Worm (Caenorhabditis elegans) whole organism, L4 larva: ENCODE results near the gene C02G6.3.
A peak's percentile ranks its signal among the peaks of the same experiment; 100 is the strongest.

ENCODE experiments used
- F26F4.8 ChIP-seq: fragments of 200-800 bp; sonication (Bioruptor generic); conservative IDR thresholded peaks from 2 replicates; pipeline ENCODE4 v1.3.6; 2022; ENCODE audit warnings: missing genetic modification characterization, missing compliant biosample characterization
- F44E2.7 ChIP-seq: fragments of 200-800 bp; sonication (Bioruptor generic); IDR thresholded peaks from 2 replicates; pipeline ENCODE4 v2.1.2; 2022; ENCODE audit warnings: missing genetic modification characterization, missing compliant biosample characterization
- F49E8.2 ChIP-seq: sonication (generic microtip); optimal IDR thresholded peaks from 2 replicates; lab custom pipeline; 2016; ENCODE audit warnings: missing compliant biosample characterization, mild to moderate bottlenecking, missing genetic modification characterization, borderline replicate concordance
- T26A8.4 ChIP-seq: fragments of 200-800 bp; sonication (Bioruptor generic); IDR thresholded peaks from 2 replicates; pipeline ENCODE4 v1.3.6; 2022; ENCODE audit warnings: missing genetic modification characterization, missing compliant biosample characterization
- aha-1 ChIP-seq: fragments of 150-350 bp; peaks from one replicate; lab custom pipeline; 2014; ENCODE audit warnings: missing biosample characterization, missing genetic modification characterization
- ceh-28 ChIP-seq: fragments of 150-350 bp; optimal IDR thresholded peaks from 2 replicates; lab custom pipeline; 2014; ENCODE audit warnings: missing biosample characterization, missing genetic modification reagents, missing genetic modification characterization
- ces-1 ChIP-seq: fragments of 150-350 bp; sonication (generic microtip); optimal IDR thresholded peaks from 4 replicates; lab custom pipeline; 2014; ENCODE audit warnings: missing biosample characterization, missing genetic modification reagents, missing genetic modification characterization
- daf-12 ChIP-seq: fragments of 150-350 bp; optimal IDR thresholded peaks from 2 replicates; lab custom pipeline; 2014; ENCODE audit warnings: missing biosample characterization, missing genetic modification reagents, missing genetic modification characterization
- daf-16 ChIP-seq, 3 experiments: sonication (generic microtip); optimal IDR thresholded peaks; 2 replicates each; lab custom pipeline; 2016 to 2017; ENCODE audit warnings: missing genetic modification characterization in 3 of 3, missing genetic modification reagents in 3 of 3, mild to moderate bottlenecking in 2 of 3, missing compliant biosample characterization in 2 of 3, missing biosample characterization in 1 of 3, moderate library complexity in 1 of 3
- daf-8 ChIP-seq: fragments of 200-800 bp; sonication (Bioruptor generic); IDR thresholded peaks from 2 replicates; pipeline ENCODE4 v1.3.6; 2022; ENCODE audit warnings: missing genetic modification characterization, missing compliant biosample characterization
- duxl-1 ChIP-seq: sonication (generic microtip); optimal IDR thresholded peaks from 2 replicates; lab custom pipeline; 2016; ENCODE audit warnings: mild to moderate bottlenecking, missing genetic modification characterization, moderate library complexity, missing compliant biosample characterization; ENCODE audit not compliant: poor library complexity
- dve-1 ChIP-seq: sonication (generic microtip); optimal IDR thresholded peaks from 2 replicates; lab custom pipeline; 2017; ENCODE audit warnings: antibody characterized with exemption, mild to moderate bottlenecking, missing genetic modification characterization, missing compliant biosample characterization; ENCODE audit not compliant: insufficient read depth
- fkh-10 ChIP-seq: fragments of 150-350 bp; optimal IDR thresholded peaks from 2 replicates; lab custom pipeline; 2014; ENCODE audit warnings: missing biosample characterization, missing genetic modification reagents, missing genetic modification characterization
- fos-1 ChIP-seq: fragments of 150-350 bp; optimal IDR thresholded peaks from 2 replicates; lab custom pipeline; 2014; ENCODE audit warnings: missing biosample characterization, missing genetic modification characterization
- gei-8 ChIP-seq: fragments of 200-800 bp; sonication (Bioruptor generic); optimal IDR thresholded peaks from 2 replicates; lab custom pipeline; 2018; ENCODE audit warnings: mild to moderate bottlenecking, missing genetic modification characterization, missing compliant biosample characterization
- hif-1 ChIP-seq, 2 experiments: sonication (generic microtip); optimal IDR thresholded peaks; 2 replicates each; lab custom pipeline; 2016 to 2017; ENCODE audit warnings: missing compliant biosample characterization in 2 of 2, missing genetic modification characterization in 2 of 2, missing genetic modification reagents in 2 of 2, missing genotype in 2 of 2, mild to moderate bottlenecking in 1 of 2
- hmg-1.1 ChIP-seq: fragments of 200-800 bp; sonication (Bioruptor generic); IDR thresholded peaks from 2 replicates; pipeline ENCODE4 v1.3.6; 2022; ENCODE audit warnings: missing genetic modification reagents, missing genetic modification characterization, missing compliant biosample characterization
- lin-1 ChIP-seq: fragments of 200-800 bp; sonication (Bioruptor generic); IDR thresholded peaks from 2 replicates; pipeline ENCODE4 v1.3.6; 2022; ENCODE audit warnings: missing genetic modification reagents, missing genetic modification characterization, missing compliant biosample characterization
- lin-39 ChIP-seq: fragments of 150-350 bp; optimal IDR thresholded peaks from 2 replicates; lab custom pipeline; 2014; ENCODE audit warnings: missing biosample characterization, missing genetic modification reagents, missing genetic modification characterization
- madf-9 ChIP-seq: fragments of 200-800 bp; sonication (Bioruptor generic); conservative IDR thresholded peaks from 2 replicates; pipeline ENCODE4 v1.3.6; 2022; ENCODE audit warnings: missing genetic modification reagents, missing genetic modification characterization, missing compliant biosample characterization
- nhr-10 ChIP-seq: fragments of 150-350 bp; optimal IDR thresholded peaks from 2 replicates; lab custom pipeline; 2014; ENCODE audit warnings: missing biosample characterization, missing genetic modification characterization
- nhr-28 ChIP-seq: fragments of 150-350 bp; optimal IDR thresholded peaks from 2 replicates; lab custom pipeline; 2014; ENCODE audit warnings: missing biosample characterization, missing genetic modification characterization
- nhr-6 ChIP-seq: fragments of 150-350 bp; optimal IDR thresholded peaks from 2 replicates; lab custom pipeline; 2014; ENCODE audit warnings: missing biosample characterization, missing genetic modification characterization
- pqm-1 ChIP-seq: sonication (generic microtip); optimal IDR thresholded peaks from 2 replicates; lab custom pipeline; 2017; ENCODE audit warnings: missing biosample characterization, missing genetic modification characterization
- rbr-2 ChIP-seq: sonication (generic microtip); optimal IDR thresholded peaks from 2 replicates; lab custom pipeline; 2016; ENCODE audit warnings: missing genotype, missing genetic modification characterization, missing compliant biosample characterization
- skn-1 ChIP-seq: fragments of 150-350 bp; optimal IDR thresholded peaks from 2 replicates; lab custom pipeline; 2014; ENCODE audit warnings: missing biosample characterization, missing genetic modification characterization
- snpc-1.2 ChIP-seq: fragments of 200-800 bp; sonication (Bioruptor generic); IDR thresholded peaks from 2 replicates; pipeline ENCODE4 v1.3.6; 2022; ENCODE audit warnings: missing genetic modification reagents, missing genetic modification characterization, missing compliant biosample characterization
- spr-1 ChIP-seq: sonication (generic microtip); optimal IDR thresholded peaks from 2 replicates; lab custom pipeline; 2016; ENCODE audit warnings: mild to moderate bottlenecking, missing genetic modification characterization, missing compliant biosample characterization
- tag-97 ChIP-seq: fragments of 200-800 bp; sonication (Bioruptor generic); IDR thresholded peaks from 2 replicates; pipeline ENCODE4 v1.3.6; 2022; ENCODE audit warnings: missing genetic modification characterization, missing compliant biosample characterization
- unc-62 ChIP-seq, 3 experiments: fragments of 150-350 bp in 1 of 3; sonication (generic microtip); optimal IDR thresholded peaks in 2 of 3; peaks in 1 of 3; 1 replicate in 1 of 3; 2 replicates in 2 of 3; lab custom pipeline; 2014 to 2017; ENCODE audit warnings: missing biosample characterization in 3 of 3, missing genetic modification characterization in 3 of 3, missing genetic modification reagents in 3 of 3, missing genotype in 1 of 3
- vab-7 ChIP-seq: fragments of 200-800 bp; sonication (Bioruptor generic); IDR thresholded peaks from 2 replicates; pipeline ENCODE4 v1.3.6; 2022; ENCODE audit warnings: missing genetic modification reagents, missing genetic modification characterization, missing compliant biosample characterization
- zfp-2 ChIP-seq: sonication (generic microtip); optimal IDR thresholded peaks from 2 replicates; lab custom pipeline; 2016; ENCODE audit warnings: mild to moderate bottlenecking, missing genetic modification characterization, missing compliant biosample characterization
- zfp-3 ChIP-seq: fragments of 200-800 bp; sonication (Bioruptor generic); conservative IDR thresholded peaks from 2 replicates; pipeline ENCODE4 v1.3.6; 2022; ENCODE audit warnings: missing genetic modification reagents, missing genetic modification characterization, missing compliant biosample characterization
- ztf-7 ChIP-seq: fragments of 150-350 bp; optimal IDR thresholded peaks from 2 replicates; lab custom pipeline; 2014; ENCODE audit warnings: missing biosample characterization, missing genetic modification characterization

Gene C02G6.3

DNA sequence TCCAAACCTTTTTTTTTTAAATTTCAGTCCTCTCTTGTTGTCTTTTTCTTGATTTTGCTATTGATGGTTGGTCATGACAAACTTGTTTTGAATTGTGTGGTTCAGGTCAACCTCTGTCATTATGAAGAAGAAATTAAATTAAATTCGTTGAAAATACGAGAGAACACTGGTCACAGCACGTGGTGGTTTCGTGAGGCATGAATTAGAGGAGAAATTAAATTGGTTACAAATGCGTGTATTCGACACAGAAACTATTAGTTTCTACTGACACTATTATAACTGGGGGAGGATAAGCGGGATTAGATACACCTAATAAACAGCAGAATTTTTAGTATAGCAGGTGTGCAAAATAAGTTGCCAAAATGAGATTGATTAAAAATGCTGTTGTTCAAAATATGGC, 28.1 kb upstream of the C02G6.3 start:
- TF ChIP-seq gei-8 (GFP tag; lab: Kevin White, UChicago), result no peak
- TF ChIP-seq daf-16 (GFP tag; optimal IDR thresholded peaks at IDR 0.05; lab: Kevin White, UChicago), result no peak
- TF ChIP-seq daf-16 (tag; optimal IDR thresholded peaks at IDR 0.05; lab: Kevin White, UChicago), result no peak
- no peak for TF ChIP-seq F44E2.7 (GFP tag; lab: Robert Waterston, UW)
- TF ChIP-seq zfp-3 (GFP tag; lab: Robert Waterston, UW), result no peak
- TF ChIP-seq F26F4.8 (GFP tag; lab: Robert Waterston, UW), result no peak
- no peak for TF ChIP-seq F49E8.2 (tag; lab: Kevin White, UChicago)
- TF ChIP-seq nhr-10 (tag; lab: Kevin White, UChicago), result no peak
- TF ChIP-seq skn-1 (tag; lab: Kevin White, UChicago), result no peak
- no peak for TF ChIP-seq ces-1
- TF ChIP-seq dve-1 (tag; lab: Kevin White, UChicago), result no peak

DNA sequence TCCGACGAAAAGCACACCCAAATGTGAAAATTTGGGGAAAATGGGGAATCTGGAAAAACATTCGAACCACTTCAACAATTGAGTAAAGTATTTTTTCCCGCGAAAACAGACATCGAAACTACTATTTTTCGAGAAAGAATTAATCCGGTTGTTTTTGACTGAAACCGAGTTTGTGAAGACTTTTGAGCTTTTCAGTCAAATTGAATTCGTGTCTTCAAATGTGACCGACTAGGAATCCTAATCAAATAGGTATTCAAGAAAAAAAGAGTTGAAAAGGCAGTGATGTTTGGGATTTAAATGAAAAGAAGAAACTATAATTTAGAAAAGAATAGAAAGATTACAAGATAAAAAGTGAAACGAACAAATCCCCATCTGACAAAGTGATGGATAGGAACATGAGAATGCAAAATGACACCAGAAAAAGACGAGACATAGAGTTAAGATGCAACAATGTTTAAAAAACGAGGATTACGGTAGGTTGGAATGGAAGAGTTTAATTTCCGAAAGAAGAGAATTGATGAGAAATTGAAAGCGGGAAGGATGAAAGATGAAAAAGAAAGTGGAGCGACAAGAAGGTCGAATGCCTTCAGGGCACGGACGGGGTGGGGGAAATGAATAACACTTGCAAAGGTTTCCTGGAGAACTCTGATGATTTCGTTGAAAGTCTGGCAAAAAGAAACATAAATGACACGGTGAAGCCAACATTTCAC, 17.5 kb upstream of the C02G6.3 start, which contains the start of gene F26F12.8:
Gene F26F12.8, minus strand, starts transcription at position 51 of the 710 bp plus-strand sequence.
- peak; percentile 67 for TF ChIP-seq aha-1 (tag; lab: Kevin White, UChicago)
- no peak for TF ChIP-seq hif-1 (tag; optimal IDR thresholded peaks at IDR 0.05; lab: Kevin White, UChicago)

DNA sequence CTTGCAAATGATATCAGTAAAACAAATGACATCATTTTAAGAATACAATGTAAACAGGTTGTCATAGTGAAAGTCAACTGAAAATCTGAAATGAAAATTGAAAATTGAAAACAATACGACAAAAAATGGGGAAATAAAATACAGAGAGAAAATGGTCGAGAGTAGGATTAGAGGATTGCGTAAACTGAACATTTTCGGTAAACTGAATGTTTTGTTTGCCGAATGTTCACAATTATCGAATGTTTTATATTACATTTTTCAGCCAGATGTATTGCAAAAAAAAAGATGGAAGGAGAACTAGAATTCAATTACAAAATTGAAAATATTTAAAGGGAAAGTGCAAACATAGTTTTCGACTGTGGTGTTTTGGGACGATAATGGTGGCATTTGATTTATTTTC, 15.1 kb upstream of the C02G6.3 start, which contains the start of gene F26F12.5:
Gene F26F12.5, minus strand, starts transcription at position 101 of the 400 bp plus-strand sequence.
- no peak for TF ChIP-seq spr-1
- TF ChIP-seq T26A8.4 (GFP tag; lab: Robert Waterston, UW), result no peak
- no peak for TF ChIP-seq pqm-1 (tag; lab: Kevin White, UChicago)
- TF ChIP-seq unc-62 (GFP tag; optimal IDR thresholded peaks at IDR 0.05 in 1 of 2; lab: Kevin White, UChicago), result peak in 1 of 2 experiments; percentile 19
- no peak for TF ChIP-seq unc-62 (tag; optimal IDR thresholded peaks at IDR 0.05; lab: Kevin White, UChicago)
- TF ChIP-seq daf-12 (tag; lab: Kevin White, UChicago), result no peak
- no peak for TF ChIP-seq lin-39 (tag; lab: Kevin White, UChicago)

DNA sequence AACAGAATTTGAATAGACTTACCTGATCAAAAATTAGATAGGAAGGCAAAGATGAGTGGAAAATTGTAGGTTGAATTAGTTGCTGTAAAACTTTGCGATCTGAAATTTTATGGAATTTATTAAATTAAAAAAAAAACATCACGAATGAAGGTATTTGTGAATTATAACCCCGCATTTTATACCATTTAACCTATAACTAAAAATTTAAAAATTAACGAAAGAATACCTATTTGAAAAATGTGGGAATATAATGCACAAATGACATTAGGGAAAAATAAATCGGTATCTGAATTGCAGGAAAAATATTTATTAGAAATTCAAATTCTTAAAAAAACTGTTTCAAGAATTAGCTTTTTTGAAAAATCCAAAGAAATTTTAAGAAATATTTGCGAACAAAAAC, 10.9 kb upstream of the C02G6.3 start, which contains the start of gene F26F12.4:
Gene F26F12.4, minus strand, starts transcription at position 101 of the 400 bp plus-strand sequence.
- TF ChIP-seq ceh-28 (tag; lab: Kevin White, UChicago) (no peak), daf-8 (GFP tag; lab: Robert Waterston, UW) (no peak), nhr-28 (tag; lab: Kevin White, UChicago) (no peak), fos-1 (tag; lab: Kevin White, UChicago) (no peak), madf-9 (GFP tag; lab: Robert Waterston, UW) (no peak), ztf-7 (tag; lab: Kevin White, UChicago) (no peak), hmg-1.1 (no peak), lin-1 (GFP tag; lab: Robert Waterston, UW) (no peak), fkh-10 (no peak), snpc-1.2 (GFP tag; lab: Robert Waterston, UW) (no peak), duxl-1 (tag; lab: Kevin White, UChicago) (no peak), tag-97 (GFP tag; lab: Robert Waterston, UW) (no peak), vab-7 (GFP tag; lab: Robert Waterston, UW) (no peak), zfp-2 (tag; lab: Kevin White, UChicago) (no peak), nhr-6 (tag; lab: Kevin White, UChicago) (no peak), rbr-2 (tag; lab: Kevin White, UChicago) (no peak)
- TF ChIP-seq, all 104 proteins: peak for 0
